Worm (Caenorhabditis elegans): ENCODE measurements around the gene str-250.

The str-250 gene

DNA sequence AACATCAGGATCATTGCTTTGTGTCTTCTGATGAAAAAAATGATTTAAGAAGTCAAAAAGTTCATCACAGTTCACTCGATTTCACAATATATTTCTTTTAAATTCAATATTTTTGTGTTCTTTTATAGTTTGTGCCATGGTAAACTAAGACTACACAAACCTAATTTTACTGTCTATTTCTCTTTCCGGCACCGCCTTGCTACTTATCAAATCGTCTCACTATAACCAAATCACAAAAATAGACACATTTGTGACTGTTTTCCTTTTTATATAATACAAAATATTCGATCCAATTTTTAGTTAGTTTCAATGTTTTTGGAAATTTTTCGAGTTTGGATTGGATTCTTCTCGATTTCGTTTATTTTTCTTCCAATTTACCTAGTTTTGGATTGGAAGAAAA is 35.6 kb downstream of the str-250 start, which contains the start of gene swt-6:
Gene swt-6, plus strand, starts transcription at position 301 of the 400 bp plus-strand sequence.
- no peak for TF ChIP-seq F16B12.6 (tag; optimal IDR thresholded peaks at IDR 0.05)
- no peak for TF ChIP-seq lin-15B (tag; optimal IDR thresholded peaks at IDR 0.05)
- no peak for TF ChIP-seq efl-1 (optimal IDR thresholded peaks at IDR 0.05)
- peak in 1 of 2 experiments; percentile 22 for TF ChIP-seq efl-1 (GFP tag; optimal IDR thresholded peaks at IDR 0.05 in 1 of 2)
- no peak for TF ChIP-seq ceh-63 (GFP tag; optimal IDR thresholded peaks at IDR 0.05)
- no peak for TF ChIP-seq alr-1 (tag; optimal IDR thresholded peaks at IDR 0.05; ENCODE audit: borderline replicate concordance)
- TF ChIP-seq elt-2 (tag; optimal IDR thresholded peaks at IDR 0.05), result no peak

DNA sequence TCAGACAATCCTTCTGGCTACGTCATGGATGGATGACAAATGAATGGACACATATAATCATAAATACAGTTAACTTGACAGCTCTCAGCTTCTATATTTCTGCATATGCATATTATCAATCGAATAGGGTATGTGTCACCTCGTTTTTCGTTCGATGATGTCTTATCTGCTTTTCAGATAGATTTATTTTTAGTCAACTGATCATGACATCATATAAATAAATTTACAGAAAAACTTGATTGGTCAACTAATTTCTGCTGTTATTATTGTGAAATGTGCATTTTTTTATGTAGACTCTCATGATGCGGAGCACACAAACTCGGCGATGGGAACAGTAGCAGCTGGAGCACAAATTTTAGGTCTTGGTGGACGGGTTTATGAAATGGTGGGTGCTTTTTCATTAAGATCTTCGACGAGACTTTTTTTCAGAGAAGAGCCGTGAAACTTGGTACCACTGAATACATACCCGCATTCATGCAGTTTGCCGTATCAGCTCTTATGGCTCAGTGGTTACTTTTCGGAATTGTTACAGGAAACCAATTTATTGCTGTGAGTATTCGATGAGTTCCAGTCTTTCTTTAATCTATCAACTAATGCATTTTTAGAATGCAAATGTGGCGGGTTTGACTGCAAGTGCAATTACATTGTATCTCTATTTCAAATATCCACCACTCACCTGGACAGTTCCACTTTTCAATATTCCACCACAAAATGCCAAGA is 37.1 kb downstream of the str-250 start:
- no peak for TF ChIP-seq unc-130 (tag; optimal IDR thresholded peaks at IDR 0.05)
- no peak for TF ChIP-seq unc-30 (tag; optimal IDR thresholded peaks at IDR 0.05)
- no peak for TF ChIP-seq alr-1 (tag; optimal IDR thresholded peaks at IDR 0.05; ENCODE audit: borderline replicate concordance)
- no peak for TF ChIP-seq ceh-8 (GFP tag; optimal IDR thresholded peaks at IDR 0.05)

DNA sequence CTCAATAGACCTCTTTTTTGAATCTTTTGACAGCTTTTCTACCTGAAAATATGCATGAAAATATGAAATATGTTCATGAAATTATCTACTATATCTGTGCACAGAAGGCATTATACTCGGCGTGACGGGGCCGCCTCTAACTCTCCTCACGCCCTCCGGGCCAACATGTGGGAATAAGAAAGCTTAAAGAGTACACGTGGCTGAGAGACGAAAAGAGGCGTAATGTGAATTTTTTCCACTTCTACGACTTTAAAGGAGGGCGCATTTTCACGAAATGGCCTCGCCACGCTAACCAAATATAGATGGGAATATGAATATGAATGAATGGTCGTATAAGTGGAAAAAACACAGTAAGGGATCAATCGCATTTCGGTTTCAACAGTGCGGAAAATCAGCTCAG is 39.2 kb downstream of the str-250 start:
- TF ChIP-seq swsn-7 (tag; optimal IDR thresholded peaks at IDR 0.05), result no peak
- TF ChIP-seq nhr-237 (tag; optimal IDR thresholded peaks at IDR 0.05), result no peak
- no peak for TF ChIP-seq sptf-1 (tag; optimal IDR thresholded peaks at IDR 0.05)
- no peak for TF ChIP-seq snpc-4 (tag; optimal IDR thresholded peaks at IDR 0.05)
- TF ChIP-seq isw-1 (GFP tag; IDR thresholded peaks at IDR 0.05), result no peak
- TF ChIP-seq ztf-4 (tag; optimal IDR thresholded peaks at IDR 0.05), result no peak
- no peak for TF ChIP-seq irx-1 (tag; optimal IDR thresholded peaks at IDR 0.05)
- no peak for TF ChIP-seq lin-39 (tag; optimal IDR thresholded peaks at IDR 0.05)
- no peak for TF ChIP-seq ztf-11 (tag; optimal IDR thresholded peaks at IDR 0.05)
- TF ChIP-seq fkh-4 (tag; optimal IDR thresholded peaks at IDR 0.05; ENCODE audit: borderline replicate concordance), result no peak
- no peak for TF ChIP-seq lir-3 (tag; optimal IDR thresholded peaks at IDR 0.05; ENCODE audit: poor library complexity)
- no peak for TF ChIP-seq zag-1 (tag; optimal IDR thresholded peaks at IDR 0.05)
- no peak for TF ChIP-seq snu-23 (GFP tag; optimal IDR thresholded peaks at IDR 0.05)
- no peak for TF ChIP-seq ceh-82 (tag; optimal IDR thresholded peaks at IDR 0.05)
- no peak for TF ChIP-seq mab-9 (GFP tag; IDR thresholded peaks at IDR 0.05)
- no peak for TF ChIP-seq nhr-84 (tag; optimal IDR thresholded peaks at IDR 0.05)
- TF ChIP-seq egl-27 (tag; optimal IDR thresholded peaks at IDR 0.05), result no peak
- TF ChIP-seq ceh-8 (GFP tag; optimal IDR thresholded peaks at IDR 0.05), result no peak
- TF ChIP-seq xbp-1 (tag; optimal IDR thresholded peaks at IDR 0.05), result no peak

DNA sequence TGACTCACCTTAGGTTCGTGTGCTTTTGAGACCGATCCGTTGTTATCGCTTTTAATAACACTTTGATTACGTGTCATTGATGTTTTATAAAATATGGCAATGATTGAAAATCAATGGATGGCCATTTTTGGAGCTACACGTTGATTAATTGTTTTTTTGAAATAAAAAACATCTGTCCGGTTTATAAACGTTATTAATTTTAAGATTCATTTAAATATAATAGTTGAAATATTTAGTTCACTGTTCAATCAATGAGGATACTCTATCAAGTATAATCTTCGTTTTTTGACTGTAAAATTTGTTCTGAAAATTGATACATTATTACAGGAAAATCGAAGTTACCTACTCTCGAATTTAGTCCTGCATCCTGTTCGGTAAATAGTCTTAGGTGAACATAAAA is 39.8 kb downstream of the str-250 start, which contains the start of gene R10D12.10:
Gene R10D12.10, minus strand, starts transcription at position 101 of the 400 bp plus-strand sequence.
- TF ChIP-seq pqm-1 (tag; optimal IDR thresholded peaks at IDR 0.05), result no peak
- no peak for TF ChIP-seq ets-5 (GFP tag; IDR thresholded peaks at IDR 0.05)
- TF ChIP-seq unc-30 (tag; optimal IDR thresholded peaks at IDR 0.05), result no peak
- no peak for TF ChIP-seq elt-3 (tag; optimal IDR thresholded peaks at IDR 0.05)
- no peak for TF ChIP-seq skn-1 (tag; optimal IDR thresholded peaks at IDR 0.05)
- no peak for TF ChIP-seq nhr-20 (tag; optimal IDR thresholded peaks at IDR 0.05)
- no peak for TF ChIP-seq vab-15 (tag; optimal IDR thresholded peaks at IDR 0.05)
- TF ChIP-seq ztf-11 (tag; optimal IDR thresholded peaks at IDR 0.05), result no peak
- no peak for TF ChIP-seq alr-1 (tag; optimal IDR thresholded peaks at IDR 0.05; ENCODE audit: borderline replicate concordance)
- TF ChIP-seq grh-1 (GFP tag; IDR thresholded peaks at IDR 0.05), result no peak
- TF ChIP-seq egl-13 (tag; optimal IDR thresholded peaks at IDR 0.05), result no peak
- TF ChIP-seq lir-3 (tag; optimal IDR thresholded peaks at IDR 0.05; ENCODE audit: poor library complexity), result no peak
- no peak for TF ChIP-seq ceh-90 (tag; optimal IDR thresholded peaks at IDR 0.05)
- no peak for TF ChIP-seq fos-1 (tag; optimal IDR thresholded peaks at IDR 0.05)
- TF ChIP-seq lin-14 (GFP tag; optimal IDR thresholded peaks at IDR 0.05), result no peak
- TF ChIP-seq irx-1 (tag; optimal IDR thresholded peaks at IDR 0.05), result no peak

Data from whole organism, L1 larva.